Worm (Caenorhabditis elegans): ENCODE results near the gene F02D10.3.

Gene F02D10.3

ce11 chrX:13443283-13443682, 19.1 kb downstream of the F02D10.3 start (continued):
- TF ChIP-seq ccch-3 (GFP tag; optimal IDR thresholded peaks at IDR 0.05) (no peak), snpc-4 (GFP tag; optimal IDR thresholded peaks at IDR 0.05) (peak; percentile 62), snpc-4 (tag; optimal IDR thresholded peaks at IDR 0.05) (peak in 2 of 4 experiments; percentile 36 to 58), ztf-25 (GFP tag; IDR thresholded peaks at IDR 0.05) (no peak), snpc-1.1 (tag; optimal IDR thresholded peaks at IDR 0.05; ENCODE audit: insufficient read depth) (no peak), zfh-2 (GFP tag; conservative IDR thresholded peaks at IDR 0.05) (no peak), cebp-1 (GFP tag; IDR thresholded peaks at IDR 0.05) (no peak), cebp-1 (tag; optimal IDR thresholded peaks at IDR 0.05) (peak; percentile 1), lin-26 (GFP tag; IDR thresholded peaks at IDR 0.05) (0 out of 2 replicates have a peak, but pooled peaks have one; percentile 45), rpc-1 (optimal IDR thresholded peaks at IDR 0.05) (peak; percentile 75), rpc-1 (tag; optimal IDR thresholded peaks at IDR 0.05) (peak; percentile 90), ceh-40 (GFP tag; IDR thresholded peaks at IDR 0.05) (no peak), hlh-26 (GFP tag; conservative IDR thresholded peaks at IDR 0.05) (no peak), ztf-28 (GFP tag; IDR thresholded peaks at IDR 0.05) (no peak), snpc-1.3 (tag; optimal IDR thresholded peaks at IDR 0.05; ENCODE audit: insufficient read depth) (peak; percentile 63), lin-40 (tag; optimal IDR thresholded peaks at IDR 0.05) (no peak), F49E8.2 (tag; optimal IDR thresholded peaks at IDR 0.05; ENCODE audit: insufficient read depth) (no peak), sdz-38 (tag; optimal IDR thresholded peaks at IDR 0.05) (no peak), hmg-1.2 (GFP tag; IDR thresholded peaks at IDR 0.05) (peak; percentile 44; the same call in 1 of the 2 replicates), rcor-1 (GFP tag; IDR thresholded peaks at IDR 0.05) (peak; percentile 62), Y53G8AR.9 (GFP tag; conservative IDR thresholded peaks at IDR 0.05) (0 out of 2 replicates have a peak, but pooled peaks have one; percentile 22), die-1 (tag; optimal IDR thresholded peaks at IDR 0.05) (peak; percentile 64), B0261.1 (tag; optimal IDR thresholded peaks at IDR 0.05) (peak; percentile 72), B0336.3 (GFP tag; IDR thresholded peaks at IDR 0.05) (no peak), ceh-58 (GFP tag; IDR thresholded peaks at IDR 0.05) (no peak), Y95B8A.8 (GFP tag; IDR thresholded peaks at IDR 0.05) (no peak), Y53F4B.3 (GFP tag; IDR thresholded peaks at IDR 0.05) (no peak), pha-4 (tag; optimal IDR thresholded peaks at IDR 0.05) (no peak), ekl-4 (GFP tag; IDR thresholded peaks at IDR 0.05) (no peak), aptf-3 (GFP tag; IDR thresholded peaks at IDR 0.05) (no peak), F39B2.1 (GFP tag; IDR thresholded peaks at IDR 0.05) (no peak), lsy-27 (tag; optimal IDR thresholded peaks at IDR 0.05; ENCODE audit: borderline replicate concordance, insufficient read depth) (no peak), dox-1 (GFP tag; IDR thresholded peaks at IDR 0.05) (peak; percentile 45; the same call in 1 of the 2 replicates), ztf-18 (tag; optimal IDR thresholded peaks at IDR 0.05) (no peak)

- 0 out of 2 replicates have a peak, but pooled peaks have one; percentile 34 for TF ChIP-seq C06A6.2 (GFP tag; conservative IDR thresholded peaks at IDR 0.05)
- TF ChIP-seq lin-35 (GFP tag; optimal IDR thresholded peaks at IDR 0.05): peak in 1 of 3 experiments; percentile 42
- no peak for TF ChIP-seq C17E4.6 (GFP tag; IDR thresholded peaks at IDR 0.05)
- TF ChIP-seq B0261.1 (tag; optimal IDR thresholded peaks at IDR 0.05): peak; percentile 89
- peak; percentile 79 for TF ChIP-seq him-1 (tag; optimal IDR thresholded peaks at IDR 0.05)
- TF ChIP-seq T07F8.4 (tag; optimal IDR thresholded peaks at IDR 0.05): peak; percentile 38
- 0 out of 2 replicates have a peak, but pooled peaks have one; percentile 35 for TF ChIP-seq Y53G8AR.9 (GFP tag; conservative IDR thresholded peaks at IDR 0.05)
- TF ChIP-seq zim-3 (tag; optimal IDR thresholded peaks at IDR 0.05): peak; percentile 13
- TF ChIP-seq egl-44 (GFP tag; IDR thresholded peaks at IDR 0.05): peak; percentile 54; the same call in 1 of the 2 replicates
- TF ChIP-seq rcor-1 (GFP tag; IDR thresholded peaks at IDR 0.05): peak; percentile 68
- TF ChIP-seq hmg-20 (GFP tag; IDR thresholded peaks at IDR 0.05): peak; percentile 33; the same call in 1 of the 2 replicates
- no peak for TF ChIP-seq fkh-3 (tag; optimal IDR thresholded peaks at IDR 0.05)
- no peak for TF ChIP-seq madf-8 (GFP tag; conservative IDR thresholded peaks at IDR 0.05)
- TF ChIP-seq lin-40 (tag; optimal IDR thresholded peaks at IDR 0.05): peak; percentile 68
- TF ChIP-seq die-1 (tag; optimal IDR thresholded peaks at IDR 0.05): peak; percentile 79
- no peak for TF ChIP-seq dpff-1 (tag; optimal IDR thresholded peaks at IDR 0.05)
- TF ChIP-seq attf-3 (GFP tag; conservative IDR thresholded peaks at IDR 0.05): peak; percentile 48
- TF ChIP-seq lsy-27 (tag; optimal IDR thresholded peaks at IDR 0.05; ENCODE audit: borderline replicate concordance, insufficient read depth): peak; percentile 31
- peak; percentile 62 for TF ChIP-seq rpc-1 (optimal IDR thresholded peaks at IDR 0.05)
- TF ChIP-seq rpc-1 (tag; optimal IDR thresholded peaks at IDR 0.05): peak; percentile 79
- TF ChIP-seq snpc-1.1 (tag; optimal IDR thresholded peaks at IDR 0.05; ENCODE audit: insufficient read depth): no peak
- peak; percentile 34 for TF ChIP-seq lin-54 (GFP tag; optimal IDR thresholded peaks at IDR 0.05)
Measured at ce11 chrX:13442446-13442845, 20.0 kb downstream of the F02D10.3 start.
